Worm (Caenorhabditis elegans): ENCODE results near the gene ptp-1.

ce11 chrIII:3549750-3550149 is 40.8 kb upstream of the ptp-1 start, which contains the start of gene C54C6.5:
- TF ChIP-seq F10E7.11 (tag; optimal IDR thresholded peaks at IDR 0.05) (no peak), hmg-20 (GFP tag; IDR thresholded peaks at IDR 0.05) (no peak), ceh-27 (GFP tag; optimal IDR thresholded peaks at IDR 0.05) (no peak), madf-6 (GFP tag; IDR thresholded peaks at IDR 0.05) (no peak), ceh-79 (tag; optimal IDR thresholded peaks at IDR 0.05) (no peak), ZK185.1 (tag; optimal IDR thresholded peaks at IDR 0.05; ENCODE audit: poor library complexity, severe bottlenecking) (no peak), gei-17 (GFP tag; optimal IDR thresholded peaks at IDR 0.05) (no peak), F49E8.2 (tag; optimal IDR thresholded peaks at IDR 0.05; ENCODE audit: insufficient read depth) (no peak), pha-4 (tag; optimal IDR thresholded peaks at IDR 0.05) (no peak), ceh-40 (GFP tag; IDR thresholded peaks at IDR 0.05) (no peak), lsl-1 (GFP tag; optimal IDR thresholded peaks at IDR 0.05) (no peak), hmg-1.2 (GFP tag; IDR thresholded peaks at IDR 0.05) (no peak)
